Worm (Caenorhabditis elegans) whole organism, L3 larva: ENCODE measurements around the gene Y69H2.15.

ENCODE experiments used
- ceh-16 ChIP-seq: sonication (generic microtip); optimal IDR thresholded peaks from 2 replicates; lab custom pipeline; 2017; ENCODE audit warnings: missing biosample characterization, missing genetic modification characterization
- ceh-82 ChIP-seq: fragments of 150-350 bp; optimal IDR thresholded peaks from 2 replicates; lab custom pipeline; 2014; ENCODE audit warnings: missing biosample characterization, missing genetic modification characterization
- elt-1 ChIP-seq: fragments of 150-350 bp; optimal IDR thresholded peaks from 2 replicates; lab custom pipeline; 2014; ENCODE audit warnings: missing biosample characterization, missing genetic modification characterization
- lin-39 ChIP-seq: fragments of 150-350 bp; optimal IDR thresholded peaks from 2 replicates; lab custom pipeline; 2018; ENCODE audit warnings: missing biosample characterization, missing genetic modification reagents, missing genetic modification characterization
- nhr-12 ChIP-seq: fragments of 150-350 bp; optimal IDR thresholded peaks from 2 replicates; lab custom pipeline; 2014; ENCODE audit warnings: missing biosample characterization, missing genetic modification characterization
- nhr-237 ChIP-seq: fragments of 150-350 bp; optimal IDR thresholded peaks from 2 replicates; lab custom pipeline; 2014; ENCODE audit warnings: missing biosample characterization, missing genetic modification characterization
- skn-1 ChIP-seq: fragments of 150-350 bp; optimal IDR thresholded peaks from 2 replicates; lab custom pipeline; 2014; ENCODE audit warnings: missing biosample characterization, missing genetic modification characterization
- snpc-4 ChIP-seq: fragments of 150-350 bp; optimal IDR thresholded peaks from 2 replicates; lab custom pipeline; 2014; ENCODE audit warnings: missing biosample characterization, missing genetic modification characterization
- tbx-2 ChIP-seq: sonication (generic microtip); optimal IDR thresholded peaks from 2 replicates; lab custom pipeline; 2016; ENCODE audit warnings: mild to moderate bottlenecking, missing genetic modification characterization, missing compliant biosample characterization
- ztf-11 ChIP-seq: fragments of 150-350 bp; optimal IDR thresholded peaks from 2 replicates; lab custom pipeline; 2014; ENCODE audit warnings: missing biosample characterization, missing genetic modification characterization

ce11 chrV:18639601-18640354, 13.1 kb upstream of the Y69H2.15 start, which contains the start of gene egas-1:
- no peak for TF ChIP-seq ztf-11 (tag; lab: Kevin White, UChicago)
- no peak for TF ChIP-seq elt-1 (tag; lab: Kevin White, UChicago)
- no peak for TF ChIP-seq ceh-16
- TF ChIP-seq skn-1 = no peak
- no peak for TF ChIP-seq tbx-2 (tag; lab: Kevin White, UChicago)
- no peak for TF ChIP-seq lin-39
- TF ChIP-seq ceh-82 (tag; lab: Kevin White, UChicago) = no peak
- no peak for TF ChIP-seq snpc-4
- no peak for TF ChIP-seq nhr-237 (tag; lab: Kevin White, UChicago)
- TF ChIP-seq nhr-12 (tag; lab: Kevin White, UChicago) = no peak
